Fruit fly (Drosophila melanogaster): ENCODE data around the gene CG32022.

Gene CG32022

DNA sequence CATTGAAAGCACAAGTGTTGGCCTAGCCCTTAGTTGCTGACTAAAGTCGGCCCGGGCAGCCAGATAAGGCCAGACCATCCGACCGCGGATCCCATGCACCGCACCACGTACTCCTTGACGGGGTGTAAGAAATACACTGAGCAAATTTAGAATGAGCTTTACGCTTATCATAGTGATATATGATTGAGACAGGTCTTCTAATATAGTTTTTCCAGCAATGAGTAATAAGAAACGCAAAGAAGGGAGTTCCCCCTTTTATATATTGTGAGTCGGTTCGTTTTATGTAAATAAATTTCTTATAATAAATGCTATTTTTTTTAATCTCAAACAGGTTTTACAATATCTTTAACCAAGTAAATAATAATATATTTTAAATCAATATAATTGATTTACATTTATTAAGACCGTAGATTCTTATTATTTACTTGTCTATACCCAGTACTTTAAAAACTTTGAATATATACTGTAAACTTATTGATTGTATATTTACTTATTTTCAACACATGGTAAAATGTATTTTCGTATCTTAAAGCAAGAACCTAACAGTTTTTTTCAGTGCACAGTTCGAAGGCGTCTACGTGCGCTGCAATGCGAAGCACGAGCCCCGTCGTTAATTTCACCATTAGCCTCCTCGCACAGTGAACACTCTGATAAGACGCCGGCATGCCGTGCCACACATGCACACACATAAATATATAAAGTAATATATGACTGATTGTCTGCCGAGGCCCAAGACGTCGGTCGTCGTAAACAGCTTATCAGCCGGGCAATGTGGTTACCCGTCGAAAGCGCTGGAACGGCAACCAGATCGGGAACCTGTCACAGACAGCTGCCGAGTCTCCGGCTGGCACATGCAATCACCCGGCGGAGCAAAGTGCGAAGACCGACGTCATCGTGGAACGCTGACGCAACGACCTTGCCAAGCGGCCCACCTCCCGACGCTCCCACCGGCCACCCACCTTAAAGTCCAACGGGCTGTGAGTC is 28.9 kb downstream of the CG32022 start (continued):
- TF ChIP-seq CG6854 (GFP tag; optimal IDR thresholded peaks at IDR 0.05) (peak; percentile 10), wdn (GFP tag; IDR thresholded peaks at IDR 0.05) (no peak), row (GFP tag; IDR thresholded peaks at IDR 0.05) (peak; percentile 65), BtbVII (GFP tag; optimal IDR thresholded peaks at IDR 0.05) (no peak), ro (GFP tag; IDR thresholded peaks at IDR 0.05) (no peak), Ptx1 (GFP tag; IDR thresholded peaks at IDR 0.05) (peak; percentile 46; the same call in 1 of the 2 replicates), Dbx (GFP tag; IDR thresholded peaks at IDR 0.05) (no peak), vnd (GFP tag; IDR thresholded peaks at IDR 0.05; ENCODE audit: partially characterized antibody) (no peak), CG11456 (GFP tag; IDR thresholded peaks at IDR 0.05) (peak; percentile 59; the same call in 1 of the 3 replicates), Doc2 (GFP tag; IDR thresholded peaks at IDR 0.05) (no peak), esg (GFP tag; conservative IDR thresholded peaks at IDR 0.05) (0 out of 2 replicates have a peak, but pooled peaks have one; percentile 4), CG12155 (GFP tag; optimal IDR thresholded peaks at IDR 0.05) (peak; percentile 44), ATbp (GFP tag; optimal IDR thresholded peaks at IDR 0.05) (no peak), CG7987 (GFP tag; optimal IDR thresholded peaks at IDR 0.05) (peak; percentile 34), bcd (GFP tag; optimal IDR thresholded peaks at IDR 0.05) (peak; percentile 58), dmrt99B (tag; optimal IDR thresholded peaks at IDR 0.05) (peak; percentile 67), bowl (GFP tag; IDR thresholded peaks at IDR 0.05) (no peak), Sry-δ (GFP tag; optimal IDR thresholded peaks at IDR 0.05) (no peak), Drgx (GFP tag; IDR thresholded peaks at IDR 0.05) (peak; percentile 44), ken (GFP tag; IDR thresholded peaks at IDR 0.05) (no peak), Hey (tag; optimal IDR thresholded peaks at IDR 0.05) (peak; percentile 64), CG8388 (GFP tag; optimal IDR thresholded peaks at IDR 0.05) (peak; percentile 31), CG6765 (GFP tag; optimal IDR thresholded peaks at IDR 0.05) (no peak), cg (GFP tag; optimal IDR thresholded peaks at IDR 0.05) (peak; percentile 30), sc (optimal IDR thresholded peaks at IDR 0.05) (no peak), sc (GFP tag; optimal IDR thresholded peaks at IDR 0.05) (peak; percentile 19), dimm (GFP tag; IDR thresholded peaks at IDR 0.05) (no peak), Tbp (GFP tag; optimal IDR thresholded peaks at IDR 0.05) (no peak), CG33557 (GFP tag; optimal IDR thresholded peaks at IDR 0.05) (peak; percentile 10), CG6689 (GFP tag; IDR thresholded peaks at IDR 0.05) (no peak), CG7556 (GFP tag; optimal IDR thresholded peaks at IDR 0.05) (peak; percentile 85), CG15601 (tag; optimal IDR thresholded peaks at IDR 0.05) (no peak), crol (GFP tag; IDR thresholded peaks at IDR 0.05) (0 out of 2 replicates have a peak, but pooled peaks have one; percentile 9), slbo (GFP tag; IDR thresholded peaks at IDR 0.05) (peak; percentile 31; the same call in 1 of the 2 replicates), en (GFP tag; optimal IDR thresholded peaks at IDR 0.05) (no peak), CG34224 (GFP tag; IDR thresholded peaks at IDR 0.05; ENCODE audit: partially characterized antibody) (no peak), Sry-β (GFP tag; optimal IDR thresholded peaks at IDR 0.05) (no peak), nom (GFP tag; optimal IDR thresholded peaks at IDR 0.05) (peak; percentile 94), CG9876 (GFP tag; optimal IDR thresholded peaks at IDR 0.05) (no peak), twi (tag; optimal IDR thresholded peaks at IDR 0.05) (peak; percentile 21), CG31224 (GFP tag; IDR thresholded peaks at IDR 0.05) (no peak), PHDP (tag; optimal IDR thresholded peaks at IDR 0.05) (peak; percentile 65), gfzf (GFP tag; optimal IDR thresholded peaks at IDR 0.05) (no peak), Dek (tag; optimal IDR thresholded peaks at IDR 0.05) (peak; percentile 18), tgo (GFP tag; IDR thresholded peaks at IDR 0.05) (peak; percentile 28; the same call in 2 of the 3 replicates), H15 (GFP tag; IDR thresholded peaks at IDR 0.05) (no peak), CG17829 (tag; optimal IDR thresholded peaks at IDR 0.05) (peak; percentile 33), CG30403 (GFP tag; optimal IDR thresholded peaks at IDR 0.05) (peak; percentile 68), Sox102F (GFP tag; optimal IDR thresholded peaks at IDR 0.05) (peak; percentile 58)
